Worm (Caenorhabditis elegans): Measurements from ENCODE around the gene nhr-249.

The nhr-249 gene

DNA sequence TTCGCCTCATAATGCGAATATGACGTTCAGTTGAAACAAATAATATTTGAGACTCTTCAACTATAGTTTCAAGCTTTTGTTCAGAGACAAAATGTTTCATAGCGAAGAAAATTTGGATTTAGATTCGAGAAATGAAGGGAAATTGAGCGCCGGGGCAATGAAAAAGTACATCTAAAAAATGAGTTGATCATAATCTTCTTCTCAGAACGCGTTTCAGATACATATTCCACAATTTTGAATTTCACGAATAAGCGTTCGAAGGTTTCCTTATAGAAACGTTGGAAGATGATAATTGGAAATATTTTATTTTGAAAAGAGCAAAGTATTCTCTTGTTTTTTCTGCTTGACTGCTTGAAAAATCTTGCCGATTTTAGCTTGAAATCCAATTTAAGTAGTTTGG is 2.1 kb downstream of the nhr-249 start, which contains the start of gene ZK381.8:
Gene ZK381.8, minus strand, starts transcription at position 101 of the 400 bp plus-strand sequence.
- TF ChIP-seq R02D3.7 (tag; optimal IDR thresholded peaks at IDR 0.05) (no peak), ztf-11 (tag; optimal IDR thresholded peaks at IDR 0.05) (no peak), lin-11 (tag; optimal IDR thresholded peaks at IDR 0.05) (no peak), alr-1 (tag; optimal IDR thresholded peaks at IDR 0.05) (no peak), fos-1 (tag; optimal IDR thresholded peaks at IDR 0.05) (no peak), ceh-82 (tag; optimal IDR thresholded peaks at IDR 0.05) (no peak), dmd-4 (tag; optimal IDR thresholded peaks at IDR 0.05) (no peak), sem-4 (tag; optimal IDR thresholded peaks at IDR 0.05) (no peak), unc-39 (tag; optimal IDR thresholded peaks at IDR 0.05) (no peak), nhr-10 (tag; optimal IDR thresholded peaks at IDR 0.05) (no peak), sma-9 (GFP tag; optimal IDR thresholded peaks at IDR 0.05) (no peak), sma-9 (tag; optimal IDR thresholded peaks at IDR 0.05) (no peak), nhr-77 (tag; optimal IDR thresholded peaks at IDR 0.05) (no peak), nhr-237 (tag; optimal IDR thresholded peaks at IDR 0.05) (no peak), lin-13 (GFP tag; optimal IDR thresholded peaks at IDR 0.05) (no peak), nhr-23 (tag; optimal IDR thresholded peaks at IDR 0.05) (no peak), nhr-21 (tag; optimal IDR thresholded peaks at IDR 0.05) (no peak), egl-27 (tag; optimal IDR thresholded peaks at IDR 0.05) (no peak), elt-3 (tag; optimal IDR thresholded peaks at IDR 0.05) (no peak), unc-62 (GFP tag; optimal IDR thresholded peaks at IDR 0.05) (no peak)

DNA sequence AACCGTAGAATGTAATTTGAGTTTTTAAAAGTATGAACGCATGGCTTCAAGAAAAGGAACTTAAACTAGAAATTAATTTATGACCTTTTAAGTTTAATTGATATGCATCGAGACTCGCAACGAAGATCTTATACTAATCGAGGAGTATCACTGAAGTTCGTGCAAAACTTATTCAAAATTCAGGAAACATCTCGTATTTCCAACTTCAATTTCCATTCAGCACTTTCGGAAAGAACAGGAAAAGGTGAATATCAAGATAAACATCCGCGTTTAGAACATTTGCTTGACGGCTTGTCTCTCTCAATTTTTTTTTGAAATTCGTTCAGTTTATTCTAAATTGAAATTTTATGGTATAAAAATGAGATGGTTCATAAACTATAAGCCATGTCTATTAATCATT is 7.1 kb downstream of the nhr-249 start, which contains the start of gene ZK381.2:
Gene ZK381.2, plus strand, starts transcription at position 301 of the 400 bp plus-strand sequence.
- TF ChIP-seq aly-2 (tag; optimal IDR thresholded peaks at IDR 0.05) = no peak
- no peak for TF ChIP-seq nhr-21 (tag; optimal IDR thresholded peaks at IDR 0.05)
- no peak for TF ChIP-seq zag-1 (tag; optimal IDR thresholded peaks at IDR 0.05)
- TF ChIP-seq mdl-1 (tag; optimal IDR thresholded peaks at IDR 0.05) = no peak
- TF ChIP-seq lin-11 (tag; optimal IDR thresholded peaks at IDR 0.05) = no peak
- TF ChIP-seq ztf-1 (GFP tag; conservative IDR thresholded peaks at IDR 0.05) = no peak
- no peak for TF ChIP-seq lsy-2 (tag; optimal IDR thresholded peaks at IDR 0.05)
- no peak for TF ChIP-seq fos-1 (tag; optimal IDR thresholded peaks at IDR 0.05)

DNA sequence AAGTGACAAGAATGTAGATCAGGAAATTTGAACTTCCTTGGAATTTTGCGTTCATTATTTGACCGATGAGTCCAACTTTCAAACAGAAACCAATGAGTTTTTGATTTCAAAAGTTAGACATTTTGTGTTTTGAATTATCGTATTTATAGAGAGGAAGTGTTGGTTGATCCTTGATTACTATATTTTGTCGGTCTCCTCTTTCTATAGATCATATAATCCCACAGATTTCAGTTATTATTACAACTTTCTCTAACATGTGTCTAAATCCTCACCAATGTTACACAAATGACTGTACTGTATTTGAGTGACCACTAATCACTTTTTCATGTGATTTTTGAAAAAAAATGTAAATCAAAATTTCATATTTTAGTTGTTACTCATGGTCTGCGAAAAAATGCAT is 7.8 kb downstream of the nhr-249 start, which contains the start of gene B0478.3:
Gene B0478.3, minus strand, starts transcription at position 101 of the 400 bp plus-strand sequence.
- TF ChIP-seq skn-1 (tag; optimal IDR thresholded peaks at IDR 0.05) = no peak
- TF ChIP-seq nhr-77 (tag; optimal IDR thresholded peaks at IDR 0.05) = no peak
- no peak for TF ChIP-seq F13H6.1 (tag; optimal IDR thresholded peaks at IDR 0.05)
- no peak for TF ChIP-seq blmp-1 (tag; optimal IDR thresholded peaks at IDR 0.05; ENCODE audit: insufficient read depth)
- TF ChIP-seq lin-11 (tag; optimal IDR thresholded peaks at IDR 0.05) = no peak
- no peak for TF ChIP-seq sem-4 (tag; optimal IDR thresholded peaks at IDR 0.05)
- TF ChIP-seq Y55F3AM.14 (GFP tag; optimal IDR thresholded peaks at IDR 0.05) = no peak

DNA sequence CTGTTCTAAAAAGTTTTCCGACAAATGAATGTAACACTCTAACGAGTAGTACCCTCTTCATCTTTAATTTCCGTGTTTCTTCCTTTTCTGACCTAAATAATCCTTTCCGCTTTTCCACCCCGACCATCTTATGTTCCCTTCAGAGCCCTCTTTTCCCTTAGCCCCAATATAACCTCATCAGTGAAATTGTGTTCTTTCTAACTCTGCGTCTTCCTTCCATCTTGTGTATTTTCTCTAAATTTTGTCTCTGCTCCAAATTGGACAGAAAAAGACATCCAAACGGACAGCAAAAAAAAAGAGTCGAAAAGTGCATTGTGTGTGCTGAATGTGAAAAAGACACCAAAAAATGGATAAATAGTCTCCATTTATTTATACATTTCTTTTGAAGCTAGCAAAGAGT is 12.8 kb downstream of the nhr-249 start:
- peak; percentile 46 for TF ChIP-seq sem-4 (tag; optimal IDR thresholded peaks at IDR 0.05)
- peak; percentile 24 for TF ChIP-seq unc-55 (GFP tag; optimal IDR thresholded peaks at IDR 0.05)
- TF ChIP-seq lsy-2 (tag; optimal IDR thresholded peaks at IDR 0.05) = peak in 1 of 2 experiments; percentile 52
- peak; percentile 27 for TF ChIP-seq crh-2 (tag; optimal IDR thresholded peaks at IDR 0.05)
- peak; percentile 16 for TF ChIP-seq nhr-6 (tag; optimal IDR thresholded peaks at IDR 0.05)
- no peak for TF ChIP-seq fos-1 (tag; optimal IDR thresholded peaks at IDR 0.05)
- TF ChIP-seq Y55F3AM.14 (GFP tag; optimal IDR thresholded peaks at IDR 0.05) = no peak
- peak; percentile 17 for TF ChIP-seq sma-9 (GFP tag; optimal IDR thresholded peaks at IDR 0.05)
- no peak for TF ChIP-seq sma-9 (tag; optimal IDR thresholded peaks at IDR 0.05)
- TF ChIP-seq zag-1 (tag; optimal IDR thresholded peaks at IDR 0.05) = peak; percentile 16
- no peak for TF ChIP-seq lin-11 (tag; optimal IDR thresholded peaks at IDR 0.05)
- peak; percentile 35 for TF ChIP-seq C34F6.9 (tag; optimal IDR thresholded peaks at IDR 0.05)

DNA sequence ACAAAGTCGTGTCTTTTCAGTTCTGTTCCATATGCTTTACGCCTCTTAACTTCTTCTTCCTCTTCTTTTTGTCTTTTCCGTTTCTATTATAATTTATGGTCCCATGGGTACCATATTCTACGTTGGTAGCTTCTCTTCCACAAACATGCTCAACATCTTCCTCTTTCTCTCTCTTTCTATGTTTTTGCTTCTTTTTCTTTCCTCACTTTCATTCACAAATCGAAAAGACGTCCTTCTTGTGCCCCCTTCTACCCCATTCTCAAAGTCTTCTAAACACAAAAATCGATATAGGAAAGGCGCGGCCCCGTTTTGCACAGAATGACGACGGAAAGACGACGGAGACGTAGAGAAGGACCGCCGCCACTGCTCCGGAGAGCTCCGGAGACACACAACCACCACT is 13.6 kb downstream of the nhr-249 start:
- TF ChIP-seq alr-1 (tag; optimal IDR thresholded peaks at IDR 0.05) (no peak), zag-1 (tag; optimal IDR thresholded peaks at IDR 0.05) (peak; percentile 33), R02D3.7 (tag; optimal IDR thresholded peaks at IDR 0.05) (no peak), nhr-77 (tag; optimal IDR thresholded peaks at IDR 0.05) (no peak), sem-4 (tag; optimal IDR thresholded peaks at IDR 0.05) (no peak), ztf-11 (tag; optimal IDR thresholded peaks at IDR 0.05) (no peak), peb-1 (tag; optimal IDR thresholded peaks at IDR 0.05) (no peak), mdl-1 (tag; optimal IDR thresholded peaks at IDR 0.05) (no peak), lin-13 (GFP tag; optimal IDR thresholded peaks at IDR 0.05) (no peak), elt-1 (tag; optimal IDR thresholded peaks at IDR 0.05) (no peak), gmeb-1 (tag; optimal IDR thresholded peaks at IDR 0.05) (no peak), nhr-21 (tag; optimal IDR thresholded peaks at IDR 0.05) (no peak), unc-55 (GFP tag; optimal IDR thresholded peaks at IDR 0.05) (peak; percentile 53), sma-3 (GFP tag; optimal IDR thresholded peaks at IDR 0.05) (no peak), elt-3 (tag; optimal IDR thresholded peaks at IDR 0.05) (no peak), mbf-1 (tag; optimal IDR thresholded peaks at IDR 0.05) (no peak), lsy-2 (tag; optimal IDR thresholded peaks at IDR 0.05) (peak in 1 of 2 experiments; percentile 65), C34F6.9 (tag; optimal IDR thresholded peaks at IDR 0.05) (peak; percentile 56), nhr-6 (tag; optimal IDR thresholded peaks at IDR 0.05) (no peak), F13H6.1 (tag; optimal IDR thresholded peaks at IDR 0.05) (peak; percentile 12), sma-9 (GFP tag; optimal IDR thresholded peaks at IDR 0.05) (peak; percentile 5), sma-9 (tag; optimal IDR thresholded peaks at IDR 0.05) (no peak), fos-1 (tag; optimal IDR thresholded peaks at IDR 0.05) (no peak), mab-5 (tag; optimal IDR thresholded peaks at IDR 0.05) (peak; percentile 95), egl-27 (tag; optimal IDR thresholded peaks at IDR 0.05) (no peak), ZK546.5 (tag; optimal IDR thresholded peaks at IDR 0.05) (no peak), nhr-129 (tag; optimal IDR thresholded peaks at IDR 0.05) (peak; percentile 25), ceh-16 (tag; optimal IDR thresholded peaks at IDR 0.05) (no peak), blmp-1 (tag; optimal IDR thresholded peaks at IDR 0.05; ENCODE audit: insufficient read depth) (no peak)

Measured in whole organism, L2 larva.